Fruit fly (Drosophila melanogaster) whole organism, prepupa: ENCODE results near the gene Galphai.

ENCODE experiments used
- CG1621 ChIP-seq: fragments of 200-800 bp; sonication (Bioruptor generic); optimal IDR thresholded peaks from 3 replicates; lab custom pipeline; 2018; ENCODE audit warnings: missing biosample characterization, mild to moderate bottlenecking, missing genetic modification characterization
- cyc ChIP-seq: fragments of 200-800 bp; sonication (Bioruptor generic); optimal IDR thresholded peaks from 3 replicates; lab custom pipeline; 2016; ENCODE audit warnings: missing biosample characterization, missing genetic modification characterization

DNA sequence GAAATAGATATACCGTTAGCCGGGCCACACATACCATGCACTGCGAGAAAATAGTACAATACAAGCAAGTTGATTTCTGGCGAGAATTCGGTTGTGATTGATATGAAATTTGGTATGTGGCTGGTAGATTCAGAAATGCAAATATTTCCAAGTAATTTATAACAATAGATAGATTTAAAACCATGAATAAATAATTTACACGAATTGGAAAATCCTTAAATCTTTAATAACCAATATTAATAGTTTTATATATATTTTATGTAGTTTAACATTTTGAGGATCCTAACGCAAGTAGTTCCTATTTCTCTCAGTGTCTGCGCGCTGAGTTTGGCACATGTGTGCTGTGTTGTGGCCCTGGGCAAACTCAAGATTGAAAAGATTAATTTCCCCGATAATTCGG is 2.0 kb upstream of the Galphai start:
- TF ChIP-seq cyc (GFP tag; lab: Kevin White, UChicago) (no peak), CG1621 (no peak)
